Fruit fly (Drosophila melanogaster) whole organism, pupa: ENCODE measurements around the gene CG2519.

Experiments used
- CG10348 ChIP-seq: fragments of 200-800 bp; sonication (Bioruptor generic); IDR thresholded peaks from 2 replicates; pipeline ENCODE4 v1.3.6; 2022; ENCODE audit warnings: missing biosample characterization, missing genetic modification characterization
- CG12605 ChIP-seq: fragments of 200-800 bp; sonication (Bioruptor generic); IDR thresholded peaks from 2 replicates; pipeline ENCODE4 v1.3.6; 2022; ENCODE audit warnings: missing biosample characterization, missing genetic modification characterization
- CG13204 ChIP-seq: fragments of 200-800 bp; sonication (Bioruptor generic); optimal IDR thresholded peaks from 2 replicates; lab custom pipeline; 2018; ENCODE audit warnings: missing biosample characterization, mild to moderate bottlenecking, missing genetic modification characterization, moderate library complexity
- CG14655 ChIP-seq: fragments of 200-800 bp; sonication (Bioruptor generic); optimal IDR thresholded peaks from 3 replicates; lab custom pipeline; 2017; ENCODE audit warnings: mild to moderate bottlenecking, missing biosample characterization, missing genetic modification reagents, missing genetic modification characterization
- CG15710 ChIP-seq: fragments of 200-800 bp; sonication (Bioruptor generic); optimal IDR thresholded peaks from 2 replicates; lab custom pipeline; 2018; ENCODE audit warnings: missing biosample characterization, mild to moderate bottlenecking, missing genetic modification characterization, moderate library complexity
- CG17806 ChIP-seq: fragments of 200-800 bp; sonication (Bioruptor generic); optimal IDR thresholded peaks from 2 replicates; lab custom pipeline; 2018; ENCODE audit warnings: missing biosample characterization, mild to moderate bottlenecking, missing genetic modification characterization, moderate library complexity
- CG32121 ChIP-seq: fragments of 200-800 bp; sonication (Bioruptor generic); IDR thresholded peaks from 2 replicates; pipeline ENCODE4 v1.3.6; 2022; ENCODE audit warnings: missing biosample characterization, missing genetic modification characterization
- CG34367 ChIP-seq: fragments of 200-800 bp; sonication (Bioruptor generic); optimal IDR thresholded peaks from 2 replicates; lab custom pipeline; 2018; ENCODE audit warnings: missing biosample characterization, mild to moderate bottlenecking, missing genetic modification characterization
- CG4496 ChIP-seq: fragments of 200-800 bp; sonication (Bioruptor generic); IDR thresholded peaks from 3 replicates; pipeline ENCODE4 v1.3.6; 2022; ENCODE audit warnings: missing biosample characterization, missing genetic modification characterization
- CG8159 ChIP-seq: fragments of 200-800 bp; sonication (Bioruptor generic); optimal IDR thresholded peaks from 3 replicates; lab custom pipeline; 2018; ENCODE audit warnings: missing biosample characterization, mild to moderate bottlenecking, missing genetic modification characterization, moderate library complexity
- CG8301 ChIP-seq: fragments of 200-800 bp; sonication (Bioruptor generic); optimal IDR thresholded peaks from 2 replicates; lab custom pipeline; 2018; ENCODE audit warnings: missing biosample characterization, mild to moderate bottlenecking, missing genetic modification characterization
- CG9948 ChIP-seq: fragments of 200-800 bp; sonication (Bioruptor generic); optimal IDR thresholded peaks from 2 replicates; lab custom pipeline; 2018; ENCODE audit warnings: missing biosample characterization, mild to moderate bottlenecking, missing genetic modification characterization, moderate library complexity
- D1 ChIP-seq: fragments of 200-800 bp; sonication (Bioruptor generic); optimal IDR thresholded peaks from 2 replicates; lab custom pipeline; 2018; ENCODE audit warnings: missing biosample characterization, mild to moderate bottlenecking, missing genetic modification characterization, moderate library complexity
- EcR ChIP-seq: fragments of 200-800 bp; sonication (Bioruptor generic); optimal IDR thresholded peaks from 3 replicates; lab custom pipeline; 2019; ENCODE audit warnings: missing biosample characterization, missing genetic modification characterization, mild to moderate bottlenecking, moderate library complexity, missing genetic modification reagents
- Ets98B ChIP-seq: fragments of 200-800 bp; sonication (Bioruptor generic); IDR thresholded peaks from 2 replicates; pipeline ENCODE4 v1.3.6; 2022; ENCODE audit warnings: missing biosample characterization, missing genetic modification characterization
- Pif1A ChIP-seq: fragments of 200-800 bp; sonication (Bioruptor generic); optimal IDR thresholded peaks from 3 replicates; lab custom pipeline; 2016; ENCODE audit warnings: missing biosample characterization, missing genetic modification characterization
- Pif1B ChIP-seq: fragments of 200-800 bp; sonication (Bioruptor generic); optimal IDR thresholded peaks from 3 replicates; lab custom pipeline; 2016; ENCODE audit warnings: missing biosample characterization, missing genetic modification characterization
- Snoo ChIP-seq: fragments of 200-800 bp; sonication (Bioruptor generic); optimal IDR thresholded peaks from 3 replicates; lab custom pipeline; 2017; ENCODE audit warnings: missing biosample characterization, mild to moderate bottlenecking, missing genetic modification characterization, inconsistent platforms
- fd96Ca ChIP-seq: fragments of 200-800 bp; sonication (Bioruptor generic); IDR thresholded peaks from 3 replicates; pipeline ENCODE4 v1.3.6; 2022; ENCODE audit warnings: missing biosample characterization, missing genetic modification characterization
- gl ChIP-seq: fragments of 200-800 bp; sonication (Bioruptor generic); optimal IDR thresholded peaks from 2 replicates; lab custom pipeline; 2018; ENCODE audit warnings: missing biosample characterization, mild to moderate bottlenecking, missing genetic modification characterization
- rn ChIP-seq: fragments of 200-800 bp; sonication (Bioruptor generic); IDR thresholded peaks from 2 replicates; pipeline ENCODE4 v1.3.6; 2022; ENCODE audit warnings: missing biosample characterization, missing genetic modification characterization

The CG2519 gene

DNA sequence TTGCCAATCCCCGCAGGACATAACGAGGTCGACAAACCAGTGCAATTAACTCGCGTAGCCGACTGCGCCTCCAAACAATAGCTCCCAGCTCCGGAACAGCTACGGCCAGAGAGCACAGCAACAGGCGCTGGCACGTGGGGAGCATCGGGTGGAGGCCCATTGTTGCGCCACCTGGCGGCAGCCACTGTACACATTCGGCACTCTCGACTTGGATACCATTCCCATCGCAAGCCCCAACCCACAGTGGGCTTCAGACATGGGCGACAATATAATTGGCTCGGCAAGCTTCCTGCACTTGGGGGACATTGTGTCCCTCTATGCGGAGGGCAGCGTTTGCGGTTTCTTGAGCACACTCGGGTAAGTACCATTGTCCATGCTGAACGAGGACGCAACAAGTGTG is 20.0 kb downstream of the CG2519 start:
- no peak for TF ChIP-seq Pif1A (GFP tag; lab: Kevin White, UChicago)
- TF ChIP-seq Pif1B: no peak
- no peak for TF ChIP-seq Ets98B (GFP tag; lab: Robert Waterston, UW)
- TF ChIP-seq CG12605 (GFP tag; lab: Robert Waterston, UW): no peak
- no peak for TF ChIP-seq CG4496 (GFP tag; lab: Robert Waterston, UW)
- no peak for TF ChIP-seq CG15710 (tag; lab: Kevin White, UChicago)
- no peak for TF ChIP-seq CG14655 (GFP tag; lab: Kevin White, UChicago)

DNA sequence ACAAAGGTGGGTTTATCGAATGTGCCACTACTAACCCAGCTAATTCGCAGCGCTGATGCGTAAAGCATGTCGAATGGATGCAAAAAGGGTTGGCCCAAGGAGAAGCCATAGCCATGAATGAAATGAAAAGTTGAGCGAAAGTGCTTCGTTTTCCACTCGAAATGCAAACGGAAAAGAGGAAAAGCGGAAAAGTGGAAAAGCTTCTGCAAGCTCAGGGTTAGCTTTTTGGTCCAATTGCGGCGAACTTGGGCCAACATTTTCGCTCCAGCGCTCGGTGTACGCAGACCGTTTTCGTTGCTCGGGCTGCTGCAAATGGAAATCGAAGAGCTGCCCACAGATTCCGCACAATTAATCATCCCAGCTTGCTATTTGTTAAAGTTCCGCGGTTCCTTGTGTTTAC is 22.8 kb downstream of the CG2519 start:
- 0 out of 3 replicates have a peak, but pooled peaks have one; percentile 30 for TF ChIP-seq CG4496 (GFP tag; lab: Robert Waterston, UW)
- no peak for TF ChIP-seq CG8159 (tag; lab: Kevin White, UChicago)
- TF ChIP-seq Snoo (tag; lab: Kevin White, UChicago): no peak
- TF ChIP-seq CG17806: no peak
- 0 out of 2 replicates have a peak, but pooled peaks have one; percentile 15 for TF ChIP-seq Ets98B (GFP tag; lab: Robert Waterston, UW)

DNA sequence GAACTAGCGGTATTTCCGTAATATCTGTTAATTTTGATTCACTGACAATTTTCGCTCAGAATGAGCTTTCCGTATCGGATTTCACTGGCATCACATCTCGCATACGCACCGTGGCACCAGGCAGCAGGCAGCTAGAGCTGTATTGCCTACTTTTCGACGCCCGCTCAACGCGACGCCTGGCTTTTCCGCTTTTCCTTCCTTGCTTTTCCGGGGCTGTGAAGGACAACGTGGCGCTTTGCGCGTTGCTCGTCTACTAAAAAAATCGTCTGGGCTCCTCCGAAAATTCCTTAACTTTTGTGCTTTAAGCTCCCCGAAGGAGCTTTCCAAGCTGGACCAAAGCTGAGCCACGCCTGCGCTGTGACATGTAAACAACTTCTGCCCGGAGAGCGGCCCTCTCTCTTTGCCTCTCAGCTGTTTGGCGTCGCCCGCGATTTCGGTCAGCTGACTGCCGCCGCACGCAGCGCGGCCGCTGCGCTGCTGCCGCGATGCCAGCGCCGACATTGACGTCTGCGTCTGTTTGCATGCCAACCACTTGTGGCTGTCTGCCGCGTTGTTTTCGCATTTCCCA is 24.4 kb downstream of the CG2519 start, which contains the start of the genes CG43845 and Nmdar1:
Gene CG43845 (minus strand): TSS at position 51 of the 568 bp plus-strand sequence.
Gene Nmdar1 (minus strand): TSS at position 259 of the 568 bp plus-strand sequence.
- no peak for TF ChIP-seq CG17806
- TF ChIP-seq CG32121 (GFP tag; lab: Robert Waterston, UW): no peak
- no peak for TF ChIP-seq Pif1A (GFP tag; lab: Kevin White, UChicago)
- TF ChIP-seq Ets98B (GFP tag; lab: Robert Waterston, UW): no peak; the same call in 1 of the 2 replicates
- TF ChIP-seq CG14655 (GFP tag; lab: Kevin White, UChicago): no peak
- TF ChIP-seq CG10348 (GFP tag; lab: Robert Waterston, UW): no peak
- no peak for TF ChIP-seq CG8301
- no peak for TF ChIP-seq Snoo (tag; lab: Kevin White, UChicago)
- TF ChIP-seq CG4496 (GFP tag; lab: Robert Waterston, UW): peak; percentile 29; the same call in 1 of the 3 replicates
- no peak for TF ChIP-seq CG34367
- no peak for TF ChIP-seq gl (tag; lab: Kevin White, UChicago)
- no peak for TF ChIP-seq Pif1B
- no peak for TF ChIP-seq CG15710 (tag; lab: Kevin White, UChicago)
- no peak for TF ChIP-seq CG8159 (tag; lab: Kevin White, UChicago)
- peak; percentile 95 for TF ChIP-seq CG12605 (GFP tag; lab: Robert Waterston, UW)
- TF ChIP-seq fd96Ca (GFP tag; lab: Robert Waterston, UW): no peak
- TF ChIP-seq D1 (tag; lab: Kevin White, UChicago): no peak

DNA sequence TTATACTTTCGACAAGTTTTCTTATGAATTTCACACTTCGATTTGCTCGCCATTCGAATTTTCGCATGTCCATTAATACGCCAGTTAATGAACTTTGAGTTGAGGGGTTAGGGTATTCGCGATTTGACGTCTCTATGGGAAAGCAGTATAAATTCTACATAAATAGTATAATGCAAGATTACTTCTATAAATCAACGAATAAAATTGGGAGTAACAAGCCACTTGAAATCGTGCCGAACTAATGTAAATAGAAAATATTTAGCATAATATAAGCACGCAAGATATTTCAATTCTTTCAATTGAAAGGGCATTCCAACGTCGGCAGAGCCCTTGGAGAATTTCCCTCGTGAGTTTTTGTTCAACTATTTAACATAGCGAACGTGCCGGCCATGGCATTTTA is 27.0 kb downstream of the CG2519 start:
- TF ChIP-seq CG8159 (tag; lab: Kevin White, UChicago) (no peak), CG4496 (GFP tag; lab: Robert Waterston, UW) (0 out of 3 replicates have a peak, but pooled peaks have one; percentile 20)

DNA sequence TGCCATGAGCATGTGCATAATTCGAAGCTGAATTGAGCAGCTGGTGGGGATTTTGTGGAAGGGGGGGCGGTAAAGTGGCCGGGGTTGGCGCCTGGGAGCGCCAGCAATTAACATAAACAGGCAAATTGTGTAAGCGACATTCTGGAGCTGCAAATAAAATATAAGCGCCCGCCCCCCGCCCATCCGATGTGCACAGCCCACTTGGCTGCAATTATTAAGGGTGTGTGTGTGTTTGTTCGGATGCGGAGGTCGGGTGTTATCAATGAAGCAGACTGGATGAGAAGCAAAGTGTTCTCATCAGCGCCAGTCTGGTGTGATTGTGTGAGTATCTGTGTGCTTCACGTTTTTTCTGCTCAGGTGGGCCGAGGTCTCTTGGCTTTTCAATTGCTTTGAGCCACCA is 27.8 kb downstream of the CG2519 start:
- TF ChIP-seq CG12605 (GFP tag; lab: Robert Waterston, UW): no peak
- TF ChIP-seq fd96Ca (GFP tag; lab: Robert Waterston, UW): no peak
- TF ChIP-seq CG13204: peak; percentile 51

DNA sequence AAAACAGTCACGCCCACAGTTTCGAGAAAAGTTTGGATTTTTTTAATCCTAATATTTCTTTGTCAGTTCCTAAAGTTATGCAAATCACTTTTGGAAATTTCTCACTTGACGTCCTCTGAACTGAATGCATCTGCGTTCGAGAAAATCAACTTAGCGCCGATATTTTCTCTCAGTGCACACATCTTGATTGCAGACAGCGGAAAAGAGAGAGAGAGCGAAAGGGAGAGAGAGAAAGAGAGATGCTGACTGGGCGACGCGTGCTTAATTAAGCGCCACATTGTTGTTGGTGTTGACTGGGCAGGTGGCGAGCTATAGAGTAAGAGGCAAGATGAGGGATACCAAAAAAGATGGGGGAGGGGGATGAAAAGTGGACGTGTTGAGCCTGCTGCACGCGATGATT is 28.9 kb downstream of the CG2519 start:
- TF ChIP-seq CG34367 (peak; percentile 34), Ets98B (GFP tag; lab: Robert Waterston, UW) (peak; percentile 72), Pif1A (GFP tag; lab: Kevin White, UChicago) (peak; percentile 73), CG9948 (peak; percentile 58), CG10348 (GFP tag; lab: Robert Waterston, UW) (no peak), EcR (GFP tag; lab: Kevin White, UChicago) (no peak), CG15710 (tag; lab: Kevin White, UChicago) (peak; percentile 52), CG8159 (tag; lab: Kevin White, UChicago) (peak; percentile 65), CG12605 (GFP tag; lab: Robert Waterston, UW) (no peak), CG32121 (GFP tag; lab: Robert Waterston, UW) (peak; percentile 57; the same call in 1 of the 2 replicates), CG17806 (peak; percentile 60), D1 (tag; lab: Kevin White, UChicago) (peak; percentile 1), CG13204 (peak; percentile 47), rn (no peak), CG14655 (GFP tag; lab: Kevin White, UChicago) (peak; percentile 74), gl (tag; lab: Kevin White, UChicago) (peak; percentile 10), Snoo (tag; lab: Kevin White, UChicago) (peak; percentile 75), CG4496 (GFP tag; lab: Robert Waterston, UW) (peak; percentile 64; the same call in 1 of the 3 replicates), Pif1B (peak; percentile 61), fd96Ca (GFP tag; lab: Robert Waterston, UW) (peak; percentile 71; the same call in 2 of the 3 replicates), CG8301 (peak; percentile 61)

DNA sequence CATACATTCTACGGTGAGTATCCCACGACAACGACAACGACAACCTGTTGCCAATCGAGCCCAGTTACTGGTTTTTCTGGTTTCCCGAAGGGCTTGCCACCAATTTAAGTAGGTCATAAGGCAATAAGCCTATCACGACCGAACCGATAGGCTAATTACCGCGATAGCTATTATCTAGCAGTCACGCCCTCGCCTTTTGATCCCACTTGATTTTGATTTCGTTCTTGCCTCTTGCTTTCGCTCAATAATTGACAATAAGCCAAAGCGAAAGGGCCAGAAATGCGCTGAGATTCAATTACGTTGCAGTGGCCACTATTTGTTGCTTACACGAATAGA is 29.7 kb downstream of the CG2519 start:
- peak; percentile 76 for TF ChIP-seq EcR (GFP tag; lab: Kevin White, UChicago)
- TF ChIP-seq gl (tag; lab: Kevin White, UChicago): no peak
- TF ChIP-seq, all 21 proteins: peak for 1
